Worm (Caenorhabditis elegans) whole organism, L4 larva: ENCODE results near the gene T04C12.8.

Source experiments
- fos-1 ChIP-seq: fragments of 150-350 bp; optimal IDR thresholded peaks from 2 replicates; lab custom pipeline; 2014; ENCODE audit warnings: missing biosample characterization, missing genetic modification characterization
- hif-1 ChIP-seq, 2 experiments: sonication (generic microtip); optimal IDR thresholded peaks; 2 replicates each; lab custom pipeline; 2016 to 2017; ENCODE audit warnings: missing compliant biosample characterization in 2 of 2, missing genetic modification characterization in 2 of 2, missing genetic modification reagents in 2 of 2, missing genotype in 2 of 2, mild to moderate bottlenecking in 1 of 2
- lin-13 ChIP-seq: fragments of 150-350 bp; optimal IDR thresholded peaks from 2 replicates; lab custom pipeline; 2014; ENCODE audit warnings: missing biosample characterization, missing genetic modification reagents, missing genetic modification characterization
- lsy-2 ChIP-seq, 2 experiments: fragments of 150-350 bp in 1 of 2; sonication (generic microtip) in 1 of 2; optimal IDR thresholded peaks; 2 replicates each; lab custom pipeline; 2014 to 2017; ENCODE audit warnings: missing biosample characterization in 2 of 2, missing genetic modification characterization in 2 of 2
- mep-1 ChIP-seq: fragments of 150-350 bp; sonication (generic microtip); optimal IDR thresholded peaks from 3 replicates; lab custom pipeline; 2014; ENCODE audit warnings: missing biosample characterization, missing genetic modification characterization
- mes-2 ChIP-seq: sonication (generic microtip); optimal IDR thresholded peaks from 2 replicates; lab custom pipeline; 2016; ENCODE audit warnings: missing genotype, mild to moderate bottlenecking, missing genetic modification characterization, missing compliant biosample characterization; ENCODE audit not compliant: poor library complexity, severe bottlenecking
- nhr-28 ChIP-seq: fragments of 150-350 bp; optimal IDR thresholded peaks from 2 replicates; lab custom pipeline; 2014; ENCODE audit warnings: missing biosample characterization, missing genetic modification characterization
- nhr-76 ChIP-seq: fragments of 150-350 bp; optimal IDR thresholded peaks from 2 replicates; lab custom pipeline; 2014; ENCODE audit warnings: missing biosample characterization, missing genetic modification characterization
- pha-4 ChIP-seq, 2 experiments: fragments of 150-350 bp in 1 of 2; fragments of 200-800 bp in 1 of 2; sonication (Bioruptor generic) in 1 of 2; IDR thresholded peaks in 1 of 2; optimal IDR thresholded peaks in 1 of 2; 2 replicates each; pipeline versions ENCODE4 v1.3.6 to Lab custom; 2014 to 2022; ENCODE audit warnings: missing genetic modification characterization in 2 of 2, missing genetic modification reagents in 2 of 2, missing biosample characterization in 1 of 2, missing compliant biosample characterization in 1 of 2
- pqm-1 ChIP-seq: sonication (generic microtip); optimal IDR thresholded peaks from 2 replicates; lab custom pipeline; 2017; ENCODE audit warnings: missing biosample characterization, missing genetic modification characterization

DNA sequence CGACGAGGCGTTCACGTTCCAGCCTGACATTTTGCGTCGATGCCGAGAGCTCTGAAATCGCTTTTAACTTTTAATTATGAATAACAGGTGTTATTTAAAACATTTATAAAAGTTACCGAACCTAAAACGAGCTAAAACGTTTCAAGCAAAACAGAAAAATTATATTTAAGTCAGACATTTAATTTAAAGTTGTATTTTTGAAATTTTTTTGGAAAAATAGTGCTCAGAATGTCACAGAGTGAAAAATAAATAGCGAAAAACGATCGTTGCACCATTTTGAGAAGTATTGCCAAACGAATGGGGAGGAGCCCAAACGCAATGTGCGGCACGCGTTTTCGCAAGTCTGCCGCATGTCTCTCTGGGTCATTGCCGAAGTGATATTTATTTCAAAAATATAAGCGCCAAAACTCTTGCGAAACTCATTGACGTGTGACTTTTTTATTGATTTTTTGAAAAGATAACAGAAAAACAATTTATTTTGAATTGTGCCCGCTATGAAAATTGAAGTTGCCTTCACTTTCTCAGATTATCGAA is 44.0 kb upstream of the T04C12.8 start, which contains the start of gene erfa-3:
- TF ChIP-seq mep-1 (tag; lab: Kevin White, UChicago) (peak; percentile 72), pqm-1 (tag; lab: Kevin White, UChicago) (no peak), nhr-76 (no peak), nhr-28 (tag; lab: Kevin White, UChicago) (peak; percentile 48), mes-2 (tag; lab: Kevin White, UChicago) (peak; percentile 95), lsy-2 (tag; optimal IDR thresholded peaks at IDR 0.05; lab: Kevin White, UChicago) (peak in 1 of 2 experiments; percentile 73), fos-1 (tag; lab: Kevin White, UChicago) (no peak), pha-4 (GFP tag; IDR thresholded peaks at IDR 0.05; lab: Robert Waterston, UW) (peak; percentile 36; the same call in 1 of the 2 replicates), pha-4 (tag; optimal IDR thresholded peaks at IDR 0.05; lab: Kevin White, UChicago) (no peak), hif-1 (tag; optimal IDR thresholded peaks at IDR 0.05; lab: Kevin White, UChicago) (peak in 1 of 2 experiments; percentile 56), lin-13 (GFP tag; lab: Kevin White, UChicago) (peak; percentile 60)
